Worm (Caenorhabditis elegans) whole organism, L1 larva: ENCODE data around the gene cnt-1.

Experiments
- C04F5.9 ChIP-seq: sonication (generic microtip); optimal IDR thresholded peaks from 2 replicates; lab custom pipeline; 2016; ENCODE audit warnings: missing genetic modification characterization, missing compliant biosample characterization
- elt-2 ChIP-seq: sonication (generic microtip); optimal IDR thresholded peaks from 2 replicates; lab custom pipeline; 2016; ENCODE audit warnings: missing genetic modification characterization, mild to moderate bottlenecking, inconsistent platforms, missing compliant biosample characterization, missing genetic modification reagents
- grh-1 ChIP-seq: fragments of 200-800 bp; sonication (Bioruptor generic); IDR thresholded peaks from 2 replicates; pipeline ENCODE4 v1.3.6; 2022; ENCODE audit warnings: missing genetic modification reagents, missing genetic modification characterization, missing compliant biosample characterization
- lin-13 ChIP-seq: fragments of 150-350 bp; optimal IDR thresholded peaks from 2 replicates; lab custom pipeline; 2014; ENCODE audit warnings: missing biosample characterization, missing genetic modification reagents, missing genetic modification characterization
- lsy-2 ChIP-seq, 2 experiments: fragments of 150-350 bp; optimal IDR thresholded peaks; 2 replicates each; lab custom pipeline; 2014; ENCODE audit warnings: missing biosample characterization in 2 of 2, missing genetic modification characterization in 2 of 2
- mdl-1 ChIP-seq, 2 experiments: fragments of 150-350 bp; optimal IDR thresholded peaks; 2 replicates each; lab custom pipeline; 2014 to 2017; ENCODE audit warnings: missing biosample characterization in 2 of 2, missing genetic modification characterization in 2 of 2, inconsistent platforms in 1 of 2
- mef-2 ChIP-seq: fragments of 150-350 bp; optimal IDR thresholded peaks from 2 replicates; lab custom pipeline; 2014; ENCODE audit warnings: missing biosample characterization, missing genetic modification characterization
- mep-1 ChIP-seq: fragments of 150-350 bp; optimal IDR thresholded peaks from 2 replicates; lab custom pipeline; 2014; ENCODE audit warnings: missing biosample characterization, missing genetic modification characterization
- nhr-28 ChIP-seq: fragments of 150-350 bp; optimal IDR thresholded peaks from 2 replicates; lab custom pipeline; 2014; ENCODE audit warnings: missing biosample characterization, missing genetic modification characterization
- rnt-1 ChIP-seq: sonication (generic microtip); optimal IDR thresholded peaks from 2 replicates; lab custom pipeline; 2016; ENCODE audit warnings: mild to moderate bottlenecking, missing genetic modification characterization, moderate library complexity, missing compliant biosample characterization
- swsn-7 ChIP-seq: sonication (generic microtip); optimal IDR thresholded peaks from 2 replicates; lab custom pipeline; 2016; ENCODE audit warnings: missing genetic modification characterization, missing compliant biosample characterization
- unc-62 ChIP-seq: fragments of 150-350 bp; optimal IDR thresholded peaks from 2 replicates; lab custom pipeline; 2014; ENCODE audit warnings: missing biosample characterization, missing genetic modification reagents, missing genetic modification characterization

DNA sequence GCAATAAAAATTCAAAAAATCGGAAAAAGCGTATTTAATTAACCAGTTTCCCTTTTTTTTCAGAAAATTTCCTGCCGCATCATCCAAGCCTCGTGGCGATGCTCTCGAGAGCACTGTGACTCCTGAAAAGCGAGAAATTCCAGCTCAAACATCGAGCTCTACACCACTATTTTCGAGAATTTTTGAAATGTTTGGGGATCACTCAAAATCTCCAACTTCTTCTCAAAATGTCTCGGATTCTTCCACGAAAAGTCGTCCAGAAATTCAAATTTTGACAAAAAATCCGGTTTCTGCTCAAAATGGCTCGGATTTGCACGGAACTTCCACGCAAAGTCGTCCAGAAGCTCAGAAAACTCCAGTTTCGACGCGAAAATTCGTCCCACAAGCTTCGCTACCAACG is 49.3 kb upstream of the cnt-1 start:
- TF ChIP-seq lsy-2 (tag; optimal IDR thresholded peaks at IDR 0.05; lab: Kevin White, UChicago) (no peak), rnt-1 (tag; lab: Kevin White, UChicago) (no peak), C04F5.9 (tag; lab: Kevin White, UChicago) (no peak), lin-13 (no peak), mep-1 (tag; lab: Kevin White, UChicago) (no peak), nhr-28 (tag; lab: Kevin White, UChicago) (no peak), swsn-7 (tag; lab: Kevin White, UChicago) (no peak), elt-2 (tag; lab: Kevin White, UChicago) (no peak), mef-2 (no peak), mdl-1 (tag; optimal IDR thresholded peaks at IDR 0.05; lab: Kevin White, UChicago) (no peak), grh-1 (no peak), unc-62 (GFP tag; lab: Kevin White, UChicago) (no peak)
